Worm (Caenorhabditis elegans): ENCODE data around the gene T03F7.6.

DNA sequence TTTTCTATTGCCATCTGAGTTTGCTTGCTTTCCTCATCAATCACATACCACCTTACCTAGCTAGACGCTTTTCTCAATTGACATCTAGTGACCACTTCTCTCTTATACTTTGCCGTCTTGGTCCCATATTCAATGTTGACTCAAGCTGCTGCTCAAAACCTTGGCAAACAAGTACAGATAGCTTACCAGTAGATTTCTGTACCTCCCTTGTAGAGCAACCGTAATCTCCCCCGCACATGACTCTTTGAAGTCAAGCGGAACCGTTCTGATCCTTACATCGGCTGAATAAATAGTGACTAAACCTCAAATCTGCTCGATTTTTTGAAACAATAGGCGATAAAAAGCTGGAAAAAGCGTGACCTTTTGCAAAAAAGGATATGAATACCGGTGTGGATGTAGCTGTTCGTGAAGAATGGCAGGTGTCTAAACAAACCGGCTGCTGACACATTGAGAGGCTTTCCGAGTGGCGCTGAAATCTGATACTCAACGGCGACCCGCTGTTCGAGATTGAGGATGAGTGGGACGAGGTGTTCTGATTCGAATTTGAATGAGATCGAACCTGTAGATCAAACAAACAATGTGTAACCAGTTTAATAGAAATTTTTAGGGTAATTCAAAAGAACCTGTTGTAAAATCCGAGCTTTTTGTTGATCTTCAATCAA is 41.4 kb downstream of the T03F7.6 start:
- TF ChIP-seq tra-4 (tag; optimal IDR thresholded peaks at IDR 0.05), result no peak
- no peak for TF ChIP-seq flt-1 (GFP tag; IDR thresholded peaks at IDR 0.05)
- no peak for TF ChIP-seq ama-1 (optimal IDR thresholded peaks at IDR 0.05)
- no peak for TF ChIP-seq ceh-13 (GFP tag; optimal IDR thresholded peaks at IDR 0.05)
- TF ChIP-seq hmbx-1 (tag; optimal IDR thresholded peaks at IDR 0.05), result no peak
- TF ChIP-seq tbx-11 (GFP tag; IDR thresholded peaks at IDR 0.05), result no peak
- no peak for TF ChIP-seq aly-1 (tag; optimal IDR thresholded peaks at IDR 0.05)
- TF ChIP-seq hnd-1 (tag; optimal IDR thresholded peaks at IDR 0.05), result no peak
- TF ChIP-seq pes-1 (GFP tag; IDR thresholded peaks at IDR 0.05), result no peak
- no peak for TF ChIP-seq ceh-36 (tag; optimal IDR thresholded peaks at IDR 0.05)
- TF ChIP-seq sea-1 (GFP tag; conservative IDR thresholded peaks at IDR 0.05), result no peak
- TF ChIP-seq hmg-4 (GFP tag; optimal IDR thresholded peaks at IDR 0.05), result no peak
